Worm (Caenorhabditis elegans): ENCODE data around the gene srx-137.

The srx-137 gene

ce11 chrV:13869551-13869950 is 6.9 kb downstream of the srx-137 start:
- TF ChIP-seq cog-1 (tag; optimal IDR thresholded peaks at IDR 0.05) (no peak), ztf-29 (GFP tag; IDR thresholded peaks at IDR 0.05) (no peak), flt-1 (GFP tag; IDR thresholded peaks at IDR 0.05) (no peak), ztf-23 (GFP tag; IDR thresholded peaks at IDR 0.05) (no peak)

ce11 chrV:13872895-13873294 is 10.3 kb downstream of the srx-137 start, which contains the start of gene cpt-5:
Gene cpt-5, plus strand, starts transcription at chrV:13873195.
- TF ChIP-seq tab-1 (GFP tag; IDR thresholded peaks at IDR 0.05) (no peak), T22C8.4 (GFP tag; IDR thresholded peaks at IDR 0.05) (no peak), ztf-29 (GFP tag; IDR thresholded peaks at IDR 0.05) (no peak), klf-2 (GFP tag; conservative IDR thresholded peaks at IDR 0.05) (no peak), flt-1 (GFP tag; IDR thresholded peaks at IDR 0.05) (no peak), ref-1 (GFP tag; conservative IDR thresholded peaks at IDR 0.05) (no peak), ztf-23 (GFP tag; IDR thresholded peaks at IDR 0.05) (no peak), med-1 (GFP tag; optimal IDR thresholded peaks at IDR 0.05; ENCODE audit: insufficient read depth) (no peak), cog-1 (tag; optimal IDR thresholded peaks at IDR 0.05) (no peak)

ce11 chrV:13873323-13873722 is 10.7 kb downstream of the srx-137 start:
- TF ChIP-seq ztf-23 (GFP tag; IDR thresholded peaks at IDR 0.05) (no peak), tab-1 (GFP tag; IDR thresholded peaks at IDR 0.05) (no peak), med-1 (GFP tag; optimal IDR thresholded peaks at IDR 0.05; ENCODE audit: insufficient read depth) (no peak), cog-1 (tag; optimal IDR thresholded peaks at IDR 0.05) (no peak), klf-2 (GFP tag; conservative IDR thresholded peaks at IDR 0.05) (no peak), ztf-29 (GFP tag; IDR thresholded peaks at IDR 0.05) (no peak), flt-1 (GFP tag; IDR thresholded peaks at IDR 0.05) (no peak), ref-1 (GFP tag; conservative IDR thresholded peaks at IDR 0.05) (no peak), T22C8.4 (GFP tag; IDR thresholded peaks at IDR 0.05) (no peak)

ce11 chrV:13876529-13876928 is 13.9 kb downstream of the srx-137 start, which contains the start of gene T22G5.1:
Gene T22G5.1, plus strand, starts transcription at chrV:13876829.
- no peak for TF ChIP-seq ref-1 (GFP tag; conservative IDR thresholded peaks at IDR 0.05)
- TF ChIP-seq med-1 (GFP tag; optimal IDR thresholded peaks at IDR 0.05; ENCODE audit: insufficient read depth): no peak
- TF ChIP-seq ztf-29 (GFP tag; IDR thresholded peaks at IDR 0.05): no peak
- no peak for TF ChIP-seq klf-2 (GFP tag; conservative IDR thresholded peaks at IDR 0.05)
- TF ChIP-seq cog-1 (tag; optimal IDR thresholded peaks at IDR 0.05): no peak
- no peak for TF ChIP-seq T22C8.4 (GFP tag; IDR thresholded peaks at IDR 0.05)
- no peak for TF ChIP-seq ztf-23 (GFP tag; IDR thresholded peaks at IDR 0.05)
- no peak for TF ChIP-seq tab-1 (GFP tag; IDR thresholded peaks at IDR 0.05)
- TF ChIP-seq flt-1 (GFP tag; IDR thresholded peaks at IDR 0.05): no peak

DNA sequence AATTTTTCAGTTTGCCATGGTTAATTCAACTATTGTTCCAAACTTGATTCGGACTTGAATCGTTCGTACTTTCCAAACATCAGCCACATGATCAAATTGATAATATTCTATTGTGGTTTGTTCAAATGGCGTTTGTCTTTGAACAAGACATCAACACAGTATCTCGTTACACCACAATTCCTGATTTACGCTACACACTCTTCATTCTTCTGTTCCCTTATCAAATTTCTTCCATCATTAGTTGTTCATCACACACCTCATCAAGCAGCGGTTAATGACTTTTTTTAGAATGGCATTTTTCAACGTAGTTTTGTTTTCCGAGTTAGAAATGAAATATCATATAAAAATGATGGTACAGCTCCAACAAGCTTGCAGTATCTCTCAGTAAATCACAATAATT is 15.6 kb downstream of the srx-137 start:
- TF ChIP-seq med-1 (GFP tag; optimal IDR thresholded peaks at IDR 0.05; ENCODE audit: insufficient read depth) (no peak), ztf-29 (GFP tag; IDR thresholded peaks at IDR 0.05) (no peak), klf-2 (GFP tag; conservative IDR thresholded peaks at IDR 0.05) (no peak), tab-1 (GFP tag; IDR thresholded peaks at IDR 0.05) (no peak), flt-1 (GFP tag; IDR thresholded peaks at IDR 0.05) (no peak), ref-1 (GFP tag; conservative IDR thresholded peaks at IDR 0.05) (no peak), cog-1 (tag; optimal IDR thresholded peaks at IDR 0.05) (no peak), ztf-23 (GFP tag; IDR thresholded peaks at IDR 0.05) (no peak), T22C8.4 (GFP tag; IDR thresholded peaks at IDR 0.05) (no peak)

ce11 chrV:13879241-13879640 is 16.6 kb downstream of the srx-137 start, which contains the start of gene lbp-7:
Gene lbp-7, plus strand, starts transcription at chrV:13879552.
- no peak for TF ChIP-seq ztf-29 (GFP tag; IDR thresholded peaks at IDR 0.05)
- no peak for TF ChIP-seq klf-2 (GFP tag; conservative IDR thresholded peaks at IDR 0.05)
- TF ChIP-seq ref-1 (GFP tag; conservative IDR thresholded peaks at IDR 0.05): no peak
- no peak for TF ChIP-seq cog-1 (tag; optimal IDR thresholded peaks at IDR 0.05)
- TF ChIP-seq med-1 (GFP tag; optimal IDR thresholded peaks at IDR 0.05; ENCODE audit: insufficient read depth): no peak
- no peak for TF ChIP-seq tab-1 (GFP tag; IDR thresholded peaks at IDR 0.05)
- no peak for TF ChIP-seq ztf-23 (GFP tag; IDR thresholded peaks at IDR 0.05)
- no peak for TF ChIP-seq flt-1 (GFP tag; IDR thresholded peaks at IDR 0.05)
- TF ChIP-seq T22C8.4 (GFP tag; IDR thresholded peaks at IDR 0.05): no peak

ce11 chrV:13880163-13880562 is 17.6 kb downstream of the srx-137 start:
- TF ChIP-seq cog-1 (tag; optimal IDR thresholded peaks at IDR 0.05) (no peak), klf-2 (GFP tag; conservative IDR thresholded peaks at IDR 0.05) (no peak), T22C8.4 (GFP tag; IDR thresholded peaks at IDR 0.05) (no peak), flt-1 (GFP tag; IDR thresholded peaks at IDR 0.05) (no peak), med-1 (GFP tag; optimal IDR thresholded peaks at IDR 0.05; ENCODE audit: insufficient read depth) (no peak), ref-1 (GFP tag; conservative IDR thresholded peaks at IDR 0.05) (no peak), ztf-23 (GFP tag; IDR thresholded peaks at IDR 0.05) (no peak), tab-1 (GFP tag; IDR thresholded peaks at IDR 0.05) (no peak), ztf-29 (GFP tag; IDR thresholded peaks at IDR 0.05) (no peak)

DNA sequence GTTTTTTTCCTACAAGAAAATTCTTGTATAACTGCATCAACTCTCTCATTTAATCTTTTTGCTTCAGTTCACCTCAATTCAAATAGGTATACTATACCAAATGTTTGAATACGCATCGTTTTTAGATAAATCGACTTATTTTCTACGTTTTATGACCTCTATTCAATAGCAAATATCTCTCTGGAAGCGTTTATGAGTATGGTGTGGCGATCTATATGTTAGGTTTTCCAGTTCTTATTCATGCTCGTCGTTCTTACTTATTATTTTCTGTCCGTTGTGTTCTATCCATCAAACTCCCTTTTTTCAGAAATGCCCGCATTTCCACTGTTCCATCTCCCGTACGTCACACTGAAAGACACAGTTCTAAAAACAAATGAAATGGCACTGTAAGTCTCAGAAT is 18.0 kb downstream of the srx-137 start, which contains the start of gene T22G5.3:
TSS of gene T22G5.3 (plus strand) at position 301 of the 400 bp plus-strand sequence.
- no peak for TF ChIP-seq T22C8.4 (GFP tag; IDR thresholded peaks at IDR 0.05)
- no peak for TF ChIP-seq ref-1 (GFP tag; conservative IDR thresholded peaks at IDR 0.05)
- TF ChIP-seq cog-1 (tag; optimal IDR thresholded peaks at IDR 0.05): no peak
- TF ChIP-seq med-1 (GFP tag; optimal IDR thresholded peaks at IDR 0.05; ENCODE audit: insufficient read depth): no peak
- TF ChIP-seq flt-1 (GFP tag; IDR thresholded peaks at IDR 0.05): no peak
- no peak for TF ChIP-seq ztf-23 (GFP tag; IDR thresholded peaks at IDR 0.05)

ce11 chrV:13887358-13887757 is 24.8 kb downstream of the srx-137 start, which contains the start of gene srsx-19:
Gene srsx-19, plus strand, starts transcription at chrV:13887658.
- TF ChIP-seq klf-2 (GFP tag; conservative IDR thresholded peaks at IDR 0.05) (no peak), flt-1 (GFP tag; IDR thresholded peaks at IDR 0.05) (no peak), T22C8.4 (GFP tag; IDR thresholded peaks at IDR 0.05) (no peak), ztf-29 (GFP tag; IDR thresholded peaks at IDR 0.05) (no peak), med-1 (GFP tag; optimal IDR thresholded peaks at IDR 0.05; ENCODE audit: insufficient read depth) (no peak), ztf-23 (GFP tag; IDR thresholded peaks at IDR 0.05) (no peak), cog-1 (tag; optimal IDR thresholded peaks at IDR 0.05) (no peak), tab-1 (GFP tag; IDR thresholded peaks at IDR 0.05) (no peak), ref-1 (GFP tag; conservative IDR thresholded peaks at IDR 0.05) (no peak)

- TF ChIP-seq flt-1 (GFP tag; IDR thresholded peaks at IDR 0.05): no peak
- no peak for TF ChIP-seq T22C8.4 (GFP tag; IDR thresholded peaks at IDR 0.05)
- TF ChIP-seq ztf-23 (GFP tag; IDR thresholded peaks at IDR 0.05): no peak
- TF ChIP-seq med-1 (GFP tag; optimal IDR thresholded peaks at IDR 0.05; ENCODE audit: insufficient read depth): no peak
- no peak for TF ChIP-seq cog-1 (tag; optimal IDR thresholded peaks at IDR 0.05)
- no peak for TF ChIP-seq ztf-29 (GFP tag; IDR thresholded peaks at IDR 0.05)
- TF ChIP-seq ref-1 (GFP tag; conservative IDR thresholded peaks at IDR 0.05): no peak
- TF ChIP-seq klf-2 (GFP tag; conservative IDR thresholded peaks at IDR 0.05): no peak
- no peak for TF ChIP-seq tab-1 (GFP tag; IDR thresholded peaks at IDR 0.05)
Observed at ce11 chrV:13889516-13889915, 26.9 kb downstream of the srx-137 start, which contains the start of gene spp-12. Gene spp-12, plus strand, starts transcription at chrV:13889816.
